Worm (Caenorhabditis elegans) whole organism, L2 larva: Measurements from ENCODE around the gene C49F8.3.

Experiments used
- C34F6.9 ChIP-seq: fragments of 150-350 bp; optimal IDR thresholded peaks from 2 replicates; lab custom pipeline; 2014; ENCODE audit warnings: missing biosample characterization, missing genetic modification characterization
- F13H6.1 ChIP-seq: sonication (generic microtip); optimal IDR thresholded peaks from 2 replicates; lab custom pipeline; 2016; ENCODE audit warnings: missing genetic modification characterization, missing compliant biosample characterization
- R02D3.7 ChIP-seq: fragments of 150-350 bp; optimal IDR thresholded peaks from 2 replicates; lab custom pipeline; 2014; ENCODE audit warnings: missing biosample characterization, missing genetic modification characterization
- Y55F3AM.14 ChIP-seq: fragments of 200-800 bp; sonication (Bioruptor generic); optimal IDR thresholded peaks from 2 replicates; lab custom pipeline; 2018; ENCODE audit warnings: mild to moderate bottlenecking, missing genetic modification characterization, missing compliant biosample characterization
- ZK546.5 ChIP-seq: sonication (generic microtip); optimal IDR thresholded peaks from 2 replicates; lab custom pipeline; 2017; ENCODE audit warnings: missing biosample characterization, missing genetic modification characterization
- alr-1 ChIP-seq: fragments of 150-350 bp; optimal IDR thresholded peaks from 2 replicates; lab custom pipeline; 2014; ENCODE audit warnings: missing biosample characterization, missing genetic modification characterization
- aly-2 ChIP-seq: fragments of 150-350 bp; optimal IDR thresholded peaks from 2 replicates; lab custom pipeline; 2014; ENCODE audit warnings: missing biosample characterization, missing genetic modification characterization
- ama-1 ChIP-seq: fragments of 150-350 bp; optimal IDR thresholded peaks from 2 replicates; lab custom pipeline; 2018; ENCODE audit warnings: inconsistent platforms
- blmp-1 ChIP-seq: sonication (generic microtip); optimal IDR thresholded peaks from 2 replicates; lab custom pipeline; 2017; ENCODE audit warnings: missing genetic modification characterization, mild to moderate bottlenecking, missing compliant biosample characterization, antibody characterized with exemption, moderate library complexity; ENCODE audit not compliant: insufficient read depth
- ceh-16 ChIP-seq: fragments of 150-350 bp; optimal IDR thresholded peaks from 2 replicates; lab custom pipeline; 2014; ENCODE audit warnings: missing biosample characterization, missing genetic modification characterization
- ceh-82 ChIP-seq: fragments of 150-350 bp; optimal IDR thresholded peaks from 2 replicates; lab custom pipeline; 2014; ENCODE audit warnings: missing biosample characterization, missing genetic modification characterization
- crh-2 ChIP-seq: sonication (generic microtip); optimal IDR thresholded peaks from 2 replicates; lab custom pipeline; 2017; ENCODE audit warnings: missing biosample characterization, missing genetic modification characterization
- dmd-4 ChIP-seq: sonication (generic microtip); optimal IDR thresholded peaks from 2 replicates; lab custom pipeline; 2017; ENCODE audit warnings: missing biosample characterization, missing genetic modification characterization
- egl-27 ChIP-seq: sonication (generic microtip); optimal IDR thresholded peaks from 3 replicates; lab custom pipeline; 2017; ENCODE audit warnings: missing biosample characterization, missing genetic modification reagents, missing genetic modification characterization
- elt-1 ChIP-seq: fragments of 150-350 bp; optimal IDR thresholded peaks from 2 replicates; lab custom pipeline; 2014; ENCODE audit warnings: missing biosample characterization, missing genetic modification characterization
- elt-3 ChIP-seq: sonication (generic microtip); optimal IDR thresholded peaks from 2 replicates; lab custom pipeline; 2017; ENCODE audit warnings: missing biosample characterization, missing genetic modification characterization
- fos-1 ChIP-seq: fragments of 150-350 bp; optimal IDR thresholded peaks from 2 replicates; lab custom pipeline; 2014; ENCODE audit warnings: missing biosample characterization, missing genetic modification characterization
- gmeb-1 ChIP-seq: fragments of 150-350 bp; optimal IDR thresholded peaks from 2 replicates; lab custom pipeline; 2014; ENCODE audit warnings: missing biosample characterization, missing genetic modification characterization
- lin-11 ChIP-seq: fragments of 150-350 bp; sonication (generic microtip); optimal IDR thresholded peaks from 2 replicates; lab custom pipeline; 2014; ENCODE audit warnings: missing biosample characterization, missing genetic modification characterization, inconsistent platforms, mixed read lengths
- lin-13 ChIP-seq: fragments of 150-350 bp; optimal IDR thresholded peaks from 2 replicates; lab custom pipeline; 2014; ENCODE audit warnings: missing biosample characterization, missing genetic modification reagents, missing genetic modification characterization
- lin-39 ChIP-seq: fragments of 150-350 bp; optimal IDR thresholded peaks from 2 replicates; lab custom pipeline; 2014; ENCODE audit warnings: missing biosample characterization, missing genetic modification reagents, missing genetic modification characterization
- lsy-2 ChIP-seq, 2 experiments: fragments of 150-350 bp in 1 of 2; sonication (generic microtip) in 1 of 2; optimal IDR thresholded peaks; 2 replicates each; lab custom pipeline; 2014 to 2017; ENCODE audit warnings: missing biosample characterization in 2 of 2, missing genetic modification characterization in 2 of 2
- mab-5 ChIP-seq: fragments of 150-350 bp; optimal IDR thresholded peaks from 2 replicates; lab custom pipeline; 2014; ENCODE audit warnings: missing biosample characterization, missing genetic modification characterization
- mbf-1 ChIP-seq: sonication (generic microtip); optimal IDR thresholded peaks from 2 replicates; lab custom pipeline; 2017; ENCODE audit warnings: missing biosample characterization, missing genetic modification characterization
- mdl-1 ChIP-seq, 2 experiments: fragments of 150-350 bp in 1 of 2; sonication (generic microtip) in 1 of 2; optimal IDR thresholded peaks; 2 replicates each; lab custom pipeline; 2017; ENCODE audit warnings: missing biosample characterization in 2 of 2, missing genetic modification characterization in 2 of 2
- nhr-10 ChIP-seq: sonication (generic microtip); optimal IDR thresholded peaks from 2 replicates; lab custom pipeline; 2017; ENCODE audit warnings: missing biosample characterization, missing genetic modification characterization
- nhr-11 ChIP-seq: fragments of 150-350 bp; optimal IDR thresholded peaks from 2 replicates; lab custom pipeline; 2014; ENCODE audit warnings: missing biosample characterization, missing genetic modification characterization
- nhr-12 ChIP-seq: fragments of 150-350 bp; optimal IDR thresholded peaks from 2 replicates; lab custom pipeline; 2014; ENCODE audit warnings: missing biosample characterization, missing genetic modification characterization
- nhr-129 ChIP-seq: fragments of 150-350 bp; optimal IDR thresholded peaks from 2 replicates; lab custom pipeline; 2014; ENCODE audit warnings: missing biosample characterization, missing genetic modification characterization
- nhr-21 ChIP-seq: fragments of 150-350 bp; optimal IDR thresholded peaks from 2 replicates; lab custom pipeline; 2014; ENCODE audit warnings: missing biosample characterization, missing genetic modification characterization
- nhr-23 ChIP-seq: fragments of 150-350 bp; optimal IDR thresholded peaks from 2 replicates; lab custom pipeline; 2014; ENCODE audit warnings: missing biosample characterization, missing genetic modification reagents, missing genetic modification characterization
- nhr-237 ChIP-seq: fragments of 150-350 bp; optimal IDR thresholded peaks from 2 replicates; lab custom pipeline; 2014; ENCODE audit warnings: missing biosample characterization, missing genetic modification characterization
- nhr-25 ChIP-seq: fragments of 150-350 bp; sonication (generic microtip); optimal IDR thresholded peaks from 3 replicates; lab custom pipeline; 2014; ENCODE audit warnings: missing biosample characterization, missing genetic modification characterization
- nhr-6 ChIP-seq: fragments of 150-350 bp; optimal IDR thresholded peaks from 2 replicates; lab custom pipeline; 2014; ENCODE audit warnings: missing biosample characterization, missing genetic modification characterization
- nhr-77 ChIP-seq: fragments of 150-350 bp; optimal IDR thresholded peaks from 2 replicates; lab custom pipeline; 2014; ENCODE audit warnings: missing biosample characterization, missing genetic modification characterization
- peb-1 ChIP-seq: fragments of 150-350 bp; optimal IDR thresholded peaks from 2 replicates; lab custom pipeline; 2014; ENCODE audit warnings: missing biosample characterization, missing genetic modification characterization
- sem-4 ChIP-seq: fragments of 150-350 bp; optimal IDR thresholded peaks from 2 replicates; lab custom pipeline; 2014; ENCODE audit warnings: missing biosample characterization, missing genetic modification reagents, missing genetic modification characterization
- skn-1 ChIP-seq: sonication (generic microtip); optimal IDR thresholded peaks from 2 replicates; lab custom pipeline; 2017; ENCODE audit warnings: missing biosample characterization, missing genetic modification characterization
- sma-3 ChIP-seq: sonication (generic microtip); optimal IDR thresholded peaks from 2 replicates; lab custom pipeline; 2016; ENCODE audit warnings: missing genetic modification reagents, missing genetic modification characterization, missing compliant biosample characterization
- sma-9 ChIP-seq, 2 experiments: fragments of 150-350 bp in 1 of 2; sonication (generic microtip) in 1 of 2; optimal IDR thresholded peaks; 2 replicates each; lab custom pipeline; 2014 to 2016; ENCODE audit warnings: missing genetic modification characterization in 2 of 2, mild to moderate bottlenecking in 1 of 2, missing biosample characterization in 1 of 2, missing compliant biosample characterization in 1 of 2, missing genetic modification reagents in 1 of 2, moderate library complexity in 1 of 2
- snpc-4 ChIP-seq: fragments of 150-350 bp; optimal IDR thresholded peaks from 2 replicates; lab custom pipeline; 2014; ENCODE audit warnings: missing biosample characterization, missing genetic modification characterization
- unc-39 ChIP-seq: fragments of 150-350 bp; optimal IDR thresholded peaks from 2 replicates; lab custom pipeline; 2014; ENCODE audit warnings: missing biosample characterization, missing genetic modification characterization
- unc-55 ChIP-seq: fragments of 150-350 bp; sonication (generic microtip); optimal IDR thresholded peaks from 3 replicates; lab custom pipeline; 2014; ENCODE audit warnings: missing biosample characterization, missing genetic modification reagents, missing genetic modification characterization
- unc-62 ChIP-seq: fragments of 150-350 bp; optimal IDR thresholded peaks from 2 replicates; lab custom pipeline; 2014; ENCODE audit warnings: missing biosample characterization, missing genetic modification reagents, missing genetic modification characterization
- zag-1 ChIP-seq: fragments of 150-350 bp; optimal IDR thresholded peaks from 2 replicates; lab custom pipeline; 2014; ENCODE audit warnings: missing biosample characterization, missing genetic modification characterization
- ztf-1 ChIP-seq: fragments of 200-800 bp; sonication (Bioruptor generic); conservative IDR thresholded peaks from 2 replicates; pipeline ENCODE4 v1.3.6; 2022; ENCODE audit warnings: missing genetic modification characterization, missing compliant biosample characterization
- ztf-11 ChIP-seq: sonication (generic microtip); optimal IDR thresholded peaks from 2 replicates; lab custom pipeline; 2017; ENCODE audit warnings: missing biosample characterization, missing genetic modification characterization
- ztf-4 ChIP-seq: fragments of 150-350 bp; optimal IDR thresholded peaks from 2 replicates; lab custom pipeline; 2014; ENCODE audit warnings: missing biosample characterization, missing genetic modification characterization

C49F8.3 gene

DNA sequence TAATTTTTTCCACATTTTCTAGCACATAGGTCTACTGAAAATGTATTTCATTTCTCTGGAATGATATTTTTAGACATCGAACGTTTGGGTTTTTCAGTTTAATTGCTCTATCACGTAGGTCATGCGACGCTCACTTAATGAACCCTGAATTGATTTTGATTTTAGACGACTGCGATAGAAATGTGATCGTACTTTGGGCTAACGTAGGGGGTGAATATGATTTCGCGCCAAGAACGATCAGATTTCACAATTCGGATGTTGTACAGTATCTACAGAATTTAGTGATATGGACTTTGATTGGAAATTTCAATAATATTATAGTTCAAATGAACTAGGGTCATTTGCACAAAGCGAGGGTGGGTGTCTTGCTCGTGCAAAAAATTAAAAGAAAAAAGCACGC lies 35.2 kb downstream of the C49F8.3 start:
- TF ChIP-seq nhr-21 (tag; lab: Kevin White, UChicago) (peak; percentile 38), crh-2 (tag; lab: Kevin White, UChicago) (peak; percentile 40), mab-5 (tag; lab: Kevin White, UChicago) (no peak), ztf-1 (no peak), sma-9 (GFP tag; optimal IDR thresholded peaks at IDR 0.05; lab: Kevin White, UChicago) (peak; percentile 73), sma-9 (tag; optimal IDR thresholded peaks at IDR 0.05; lab: Kevin White, UChicago) (no peak), fos-1 (tag; lab: Kevin White, UChicago) (no peak), nhr-10 (tag; lab: Kevin White, UChicago) (no peak)
- TF ChIP-seq, all 48 proteins: peak for 3

DNA sequence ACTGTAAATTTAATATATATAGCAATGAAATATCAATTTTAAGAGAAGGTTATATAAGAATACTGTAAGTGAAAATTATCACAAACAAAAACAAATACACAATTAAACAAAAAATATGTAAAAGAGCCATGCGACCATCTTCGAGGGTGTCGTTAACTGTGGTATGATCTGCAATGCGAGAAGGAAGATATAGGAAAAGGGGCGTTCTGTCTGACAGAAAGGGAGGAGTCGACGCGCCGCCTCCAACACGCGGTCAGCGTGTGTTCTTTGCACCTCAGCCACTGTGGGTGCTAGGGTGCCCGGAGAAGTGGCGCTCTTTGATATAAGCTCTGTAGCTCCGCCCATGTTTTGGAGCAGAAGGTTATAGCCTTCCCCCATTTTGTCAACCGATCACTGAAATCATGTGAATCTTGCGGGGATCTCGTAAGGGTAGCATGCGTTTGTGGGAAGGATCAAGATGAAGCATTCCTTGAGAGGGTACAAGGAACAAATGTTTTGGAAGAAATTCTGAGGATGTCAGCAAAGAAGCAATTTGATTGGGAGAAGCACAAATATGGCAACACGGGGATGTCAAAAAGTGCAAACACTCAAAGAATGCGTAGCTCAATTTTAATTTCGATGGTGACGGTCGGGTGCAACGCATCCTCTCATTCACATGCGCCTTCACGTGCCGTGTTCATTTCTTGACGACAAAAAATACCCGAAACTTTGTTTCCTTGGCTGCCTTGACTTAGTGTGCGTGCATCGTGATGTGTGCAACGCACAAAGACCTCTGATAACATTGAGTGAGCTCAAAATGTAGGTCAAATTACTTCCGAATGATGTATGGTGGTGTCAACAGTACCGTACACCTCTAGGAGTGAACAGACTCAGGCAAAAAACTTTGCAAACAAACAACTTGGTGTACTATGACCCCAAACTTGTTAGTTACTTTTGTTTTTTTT lies 36.3 kb downstream of the C49F8.3 start, which contains the start of gene mxl-3:
mxl-3 (minus strand) TSS at position 1 of the 944 bp plus-strand sequence.
- no peak for TF ChIP-seq skn-1 (tag; lab: Kevin White, UChicago)
- TF ChIP-seq ama-1, result peak; percentile 73
- TF ChIP-seq dmd-4 (tag; lab: Kevin White, UChicago), result no peak
- no peak for TF ChIP-seq ztf-11 (tag; lab: Kevin White, UChicago)
- no peak for TF ChIP-seq nhr-23 (tag; lab: Kevin White, UChicago)
- TF ChIP-seq sma-3 (GFP tag; lab: Kevin White, UChicago), result no peak
- TF ChIP-seq nhr-25 (tag; lab: Kevin White, UChicago), result peak; percentile 44
- TF ChIP-seq unc-39 (tag; lab: Kevin White, UChicago), result no peak
- TF ChIP-seq ztf-1, result no peak
- peak; percentile 14 for TF ChIP-seq fos-1 (tag; lab: Kevin White, UChicago)
- no peak for TF ChIP-seq zag-1
- no peak for TF ChIP-seq unc-62
- peak in 1 of 2 experiments; percentile 55 for TF ChIP-seq lsy-2 (tag; optimal IDR thresholded peaks at IDR 0.05; lab: Kevin White, UChicago)
- no peak for TF ChIP-seq nhr-11 (tag; lab: Kevin White, UChicago)
- TF ChIP-seq unc-55 (GFP tag; lab: Kevin White, UChicago), result no peak
- no peak for TF ChIP-seq elt-1
- no peak for TF ChIP-seq nhr-237 (tag; lab: Kevin White, UChicago)
- no peak for TF ChIP-seq mab-5 (tag; lab: Kevin White, UChicago)
- TF ChIP-seq blmp-1, result peak; percentile 58
- no peak for TF ChIP-seq peb-1
- no peak for TF ChIP-seq alr-1 (tag; lab: Kevin White, UChicago)
- TF ChIP-seq F13H6.1 (tag; lab: Kevin White, UChicago), result peak; percentile 57
- no peak for TF ChIP-seq egl-27 (tag; lab: Kevin White, UChicago)
- peak; percentile 88 for TF ChIP-seq sma-9 (GFP tag; optimal IDR thresholded peaks at IDR 0.05; lab: Kevin White, UChicago)
- TF ChIP-seq sma-9 (tag; optimal IDR thresholded peaks at IDR 0.05; lab: Kevin White, UChicago), result no peak
- no peak for TF ChIP-seq R02D3.7 (tag; lab: Kevin White, UChicago)
- no peak for TF ChIP-seq ceh-16 (tag; lab: Kevin White, UChicago)
- no peak for TF ChIP-seq nhr-6
- no peak for TF ChIP-seq ZK546.5 (tag; lab: Kevin White, UChicago)
- TF ChIP-seq mdl-1 (tag; optimal IDR thresholded peaks at IDR 0.05; lab: Kevin White, UChicago), result peak in 1 of 2 experiments; percentile 11
- no peak for TF ChIP-seq ztf-4 (tag; lab: Kevin White, UChicago)
- TF ChIP-seq sem-4, result no peak
- TF ChIP-seq lin-13 (GFP tag; lab: Kevin White, UChicago), result peak; percentile 48
- no peak for TF ChIP-seq nhr-77
- TF ChIP-seq snpc-4 (tag; lab: Kevin White, UChicago), result no peak
- no peak for TF ChIP-seq lin-39 (tag; lab: Kevin White, UChicago)
- no peak for TF ChIP-seq nhr-12 (tag; lab: Kevin White, UChicago)
- TF ChIP-seq nhr-10 (tag; lab: Kevin White, UChicago), result no peak
- TF ChIP-seq gmeb-1 (tag; lab: Kevin White, UChicago), result peak; percentile 15
- TF ChIP-seq lin-11 (tag; lab: Kevin White, UChicago), result no peak
- TF ChIP-seq C34F6.9 (tag; lab: Kevin White, UChicago), result peak; percentile 2
- TF ChIP-seq nhr-21 (tag; lab: Kevin White, UChicago), result peak; percentile 65
- TF ChIP-seq nhr-129 (tag; lab: Kevin White, UChicago), result peak; percentile 53
- no peak for TF ChIP-seq elt-3 (tag; lab: Kevin White, UChicago)
- no peak for TF ChIP-seq Y55F3AM.14
- TF ChIP-seq crh-2 (tag; lab: Kevin White, UChicago), result no peak
- TF ChIP-seq aly-2, result no peak
- no peak for TF ChIP-seq ceh-82 (tag; lab: Kevin White, UChicago)
- no peak for TF ChIP-seq mbf-1 (tag; lab: Kevin White, UChicago)
